Fruit fly (Drosophila melanogaster) whole organism, prepupa: Measurements from ENCODE around the gene CG31787.

Experiments
- Blimp-1 ChIP-seq: fragments of 200-800 bp; sonication (Bioruptor generic); optimal IDR thresholded peaks from 3 replicates; lab custom pipeline; 2017; ENCODE audit warnings: missing biosample characterization, missing genetic modification characterization, mild to moderate bottlenecking, moderate library complexity, missing genetic modification reagents
- CG11294 ChIP-seq: fragments of 200-800 bp; sonication (Bioruptor generic); IDR thresholded peaks from 2 replicates; pipeline ENCODE4 v1.3.6; 2022; ENCODE audit warnings: missing biosample characterization, missing genetic modification characterization
- CG32006 ChIP-seq: fragments of 200-800 bp; sonication (Bioruptor generic); optimal IDR thresholded peaks from 3 replicates; lab custom pipeline; 2017; ENCODE audit warnings: missing biosample characterization, mild to moderate bottlenecking, missing genetic modification characterization
- CG4318 ChIP-seq: fragments of 200-800 bp; sonication (Bioruptor generic); optimal IDR thresholded peaks from 3 replicates; lab custom pipeline; 2017; ENCODE audit warnings: missing biosample characterization, mild to moderate bottlenecking, missing genetic modification characterization
- CG6792 ChIP-seq: fragments of 200-800 bp; sonication (Bioruptor generic); optimal IDR thresholded peaks from 3 replicates; lab custom pipeline; 2016; ENCODE audit warnings: missing biosample characterization, missing genetic modification characterization
- CG6808 ChIP-seq: fragments of 200-800 bp; sonication (Bioruptor generic); optimal IDR thresholded peaks from 3 replicates; lab custom pipeline; 2017; ENCODE audit warnings: missing biosample characterization, missing genetic modification characterization, mild to moderate bottlenecking, moderate library complexity, missing genetic modification reagents
- CG6854 ChIP-seq: fragments of 200-800 bp; sonication (Bioruptor generic); optimal IDR thresholded peaks from 2 replicates; lab custom pipeline; 2017; ENCODE audit warnings: missing biosample characterization, mild to moderate bottlenecking, missing genetic modification characterization
- Hr4 ChIP-seq: fragments of 200-800 bp; sonication (Bioruptor generic); optimal IDR thresholded peaks from 3 replicates; lab custom pipeline; 2016; ENCODE audit warnings: missing biosample characterization, missing genetic modification characterization
- Lpt ChIP-seq: fragments of 200-800 bp; sonication (Bioruptor generic); optimal IDR thresholded peaks from 3 replicates; lab custom pipeline; 2016; ENCODE audit warnings: missing biosample characterization, missing genetic modification characterization
- OdsH ChIP-seq: fragments of 200-800 bp; sonication (Bioruptor generic); optimal IDR thresholded peaks from 3 replicates; lab custom pipeline; 2016; ENCODE audit warnings: missing biosample characterization, missing genetic modification characterization
- dsx ChIP-seq: fragments of 200-800 bp; optimal IDR thresholded peaks from 3 replicates; lab custom pipeline; 2019; ENCODE audit warnings: missing biosample characterization, mild to moderate bottlenecking, missing genetic modification characterization, moderate library complexity; ENCODE audit not compliant: poor library complexity, severe bottlenecking

DNA sequence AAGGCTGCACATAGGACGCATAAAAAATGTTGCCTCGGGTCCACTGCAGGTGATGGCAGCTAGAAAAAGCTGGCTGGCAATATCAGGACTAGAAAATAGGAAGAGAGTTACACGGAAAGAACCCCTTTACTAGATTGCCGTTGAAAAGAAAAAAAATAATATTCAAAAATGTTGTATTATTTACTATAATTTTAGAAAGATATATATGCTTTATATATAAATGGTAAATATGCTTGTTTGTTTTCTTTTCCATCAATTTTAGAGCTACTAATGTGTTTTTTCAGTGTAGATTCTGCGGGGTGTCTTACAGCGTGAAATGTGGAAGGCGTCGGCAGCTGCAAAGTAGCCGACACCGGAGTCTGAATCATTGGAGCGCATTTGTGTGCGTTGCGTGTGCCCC lies 1.7 kb upstream of the CG31787 start:
- TF ChIP-seq CG32006 (peak; percentile 33), OdsH (GFP tag; lab: Kevin White, UChicago) (no peak), Blimp-1 (GFP tag; lab: Kevin White, UChicago) (no peak), CG6854 (no peak), CG6792 (GFP tag; lab: Kevin White, UChicago) (no peak), dsx (no peak), Lpt (no peak), CG4318 (no peak), Hr4 (GFP tag; lab: Kevin White, UChicago) (no peak), CG11294 (GFP tag; lab: Robert Waterston, UW) (no peak), CG6808 (GFP tag; lab: Kevin White, UChicago) (no peak)
